Fruit fly (Drosophila melanogaster) whole organism, embryonic: ENCODE results near the gene Hs6st.

ENCODE experiments used
- Adf1 ChIP-seq: fragments of 200-800 bp; sonication (Bioruptor generic); IDR thresholded peaks from 2 replicates; pipeline ENCODE4 v1.3.6; 2022; ENCODE audit warnings: missing biosample characterization, missing genetic modification characterization
- B-H2 ChIP-seq: fragments of 200-800 bp; sonication (Bioruptor generic); optimal IDR thresholded peaks from 2 replicates; lab custom pipeline; 2018; ENCODE audit warnings: missing biosample characterization, mild to moderate bottlenecking, missing genetic modification characterization
- CG10543 ChIP-seq: fragments of 200-800 bp; sonication (Bioruptor generic); optimal IDR thresholded peaks from 3 replicates; lab custom pipeline; 2017; ENCODE audit warnings: missing biosample characterization, mild to moderate bottlenecking, missing genetic modification characterization, moderate library complexity
- CG10565 ChIP-seq: fragments of 200-800 bp; sonication (Bioruptor generic); optimal IDR thresholded peaks from 3 replicates; lab custom pipeline; 2016; ENCODE audit warnings: missing biosample characterization, mild to moderate bottlenecking, missing genetic modification characterization
- CG11504 ChIP-seq: fragments of 200-800 bp; sonication (Bioruptor generic); optimal IDR thresholded peaks from 3 replicates; lab custom pipeline; 2019; ENCODE audit warnings: missing biosample characterization, mild to moderate bottlenecking, missing genetic modification characterization, moderate library complexity
- CG11695 ChIP-seq: fragments of 200-800 bp; sonication (Bioruptor generic); IDR thresholded peaks from 3 replicates; pipeline ENCODE4 v1.3.6; 2022; ENCODE audit warnings: missing biosample characterization, missing genetic modification characterization
- CG12155 ChIP-seq: fragments of 200-800 bp; sonication (Bioruptor generic); optimal IDR thresholded peaks from 3 replicates; lab custom pipeline; 2016; ENCODE audit warnings: missing biosample characterization, missing genetic modification characterization
- CG12391 ChIP-seq: fragments of 200-800 bp; sonication (Bioruptor generic); optimal IDR thresholded peaks from 3 replicates; lab custom pipeline; 2018; ENCODE audit warnings: missing biosample characterization, mild to moderate bottlenecking, missing genetic modification characterization, moderate library complexity
- CG12769 ChIP-seq: fragments of 200-800 bp; sonication (Bioruptor generic); optimal IDR thresholded peaks from 2 replicates; lab custom pipeline; 2019; ENCODE audit warnings: missing biosample characterization, mild to moderate bottlenecking, missing genetic modification characterization, moderate library complexity
- CG15269 ChIP-seq: fragments of 200-800 bp; sonication (Bioruptor generic); optimal IDR thresholded peaks from 2 replicates; lab custom pipeline; 2018; ENCODE audit warnings: missing biosample characterization, mild to moderate bottlenecking, missing genetic modification characterization, moderate library complexity
- CG17612 ChIP-seq: fragments of 200-800 bp; sonication (Bioruptor generic); IDR thresholded peaks from 2 replicates; pipeline ENCODE4 v1.3.6; 2022; ENCODE audit warnings: missing biosample characterization, missing genetic modification characterization
- CG18476 ChIP-seq: fragments of 200-800 bp; sonication (Bioruptor generic); optimal IDR thresholded peaks from 2 replicates; lab custom pipeline; 2016; ENCODE audit warnings: missing biosample characterization, mild to moderate bottlenecking, missing genetic modification characterization
- CG32532 ChIP-seq: fragments of 200-800 bp; sonication (Bioruptor generic); IDR thresholded peaks from 2 replicates; pipeline ENCODE4 v1.3.6; 2022; ENCODE audit warnings: missing biosample characterization, missing genetic modification characterization
- CG3847 ChIP-seq: fragments of 200-800 bp; sonication (Bioruptor generic); IDR thresholded peaks from 2 replicates; pipeline ENCODE4 v1.3.6; 2022; ENCODE audit warnings: missing biosample characterization, missing genetic modification characterization
- CG6175 ChIP-seq: fragments of 200-800 bp; sonication (Bioruptor generic); IDR thresholded peaks from 3 replicates; pipeline ENCODE4 v1.3.6; 2022; ENCODE audit warnings: missing biosample characterization, missing genetic modification characterization
- CG6654 ChIP-seq: fragments of 200-800 bp; sonication (Bioruptor generic); optimal IDR thresholded peaks from 2 replicates; lab custom pipeline; 2017; ENCODE audit warnings: missing biosample characterization, mild to moderate bottlenecking, missing genetic modification characterization
- CG6791 ChIP-seq: fragments of 200-800 bp; sonication (Bioruptor generic); IDR thresholded peaks from 3 replicates; pipeline ENCODE4 v1.3.6; 2022; ENCODE audit warnings: missing biosample characterization, missing genetic modification characterization; ENCODE audit not compliant: partially characterized antibody
- CG7372 ChIP-seq: fragments of 200-800 bp; sonication (Bioruptor generic); IDR thresholded peaks from 2 replicates; pipeline ENCODE4 v1.3.6; 2022; ENCODE audit warnings: missing biosample characterization, missing genetic modification characterization
- CG8765 ChIP-seq: fragments of 200-800 bp; sonication (Bioruptor generic); IDR thresholded peaks from 2 replicates; pipeline ENCODE4 v1.3.6; 2022; ENCODE audit warnings: missing biosample characterization, missing genetic modification characterization
- CG9932 ChIP-seq: fragments of 200-800 bp; sonication (Bioruptor generic); IDR thresholded peaks from 2 replicates; pipeline ENCODE4 v1.3.6; 2022; ENCODE audit warnings: missing biosample characterization, missing genetic modification characterization
- CoRest ChIP-seq: fragments of 200-800 bp; sonication (Bioruptor generic); optimal IDR thresholded peaks from 3 replicates; lab custom pipeline; 2018; ENCODE audit warnings: missing biosample characterization, mild to moderate bottlenecking, missing genetic modification characterization, moderate library complexity
- Deaf1 ChIP-seq: fragments of 200-800 bp; optimal IDR thresholded peaks from 3 replicates; lab custom pipeline; 2019; ENCODE audit warnings: missing biosample characterization, mild to moderate bottlenecking, missing genetic modification characterization, moderate library complexity
- E2f1 ChIP-seq: fragments of 200-800 bp; sonication (Bioruptor generic); IDR thresholded peaks from 2 replicates; pipeline ENCODE4 v1.3.6; 2022; ENCODE audit warnings: missing biosample characterization, missing genetic modification characterization
- Ets65A ChIP-seq: fragments of 200-800 bp; sonication (Bioruptor generic); peaks from one replicate; lab custom pipeline; 2016; ENCODE audit warnings: missing biosample characterization, missing genetic modification characterization
- HHEX ChIP-seq: fragments of 200-800 bp; sonication (Bioruptor generic); optimal IDR thresholded peaks from 3 replicates; lab custom pipeline; 2017; ENCODE audit warnings: missing biosample characterization, mild to moderate bottlenecking, missing genetic modification characterization, missing genetic modification reagents
- Hey ChIP-seq: fragments of 200-800 bp; sonication (Bioruptor generic); optimal IDR thresholded peaks from 3 replicates; lab custom pipeline; 2018; ENCODE audit warnings: missing biosample characterization, mild to moderate bottlenecking, missing genetic modification characterization
- Hr78 ChIP-seq, 2 experiments: fragments of 200-800 bp in 1 of 2; fragments of >200 bp in 1 of 2; sonication (Bioruptor generic) in 1 of 2; optimal IDR thresholded peaks; 2 replicates each; lab custom pipeline; 2017 to 2019; ENCODE audit warnings: missing biosample characterization in 2 of 2, missing genetic modification characterization in 2 of 2, mild to moderate bottlenecking in 1 of 2, moderate library complexity in 1 of 2
- NC2β ChIP-seq: fragments of 200-800 bp; sonication (Bioruptor generic); optimal IDR thresholded peaks from 2 replicates; lab custom pipeline; 2016; ENCODE audit warnings: missing biosample characterization, missing genetic modification characterization
- Nf-YC ChIP-seq: fragments of 200-800 bp; optimal IDR thresholded peaks from 3 replicates; lab custom pipeline; 2019; ENCODE audit warnings: missing biosample characterization, mild to moderate bottlenecking, missing genetic modification characterization, moderate library complexity
- NfI ChIP-seq: fragments of 200-800 bp; sonication (Bioruptor generic); optimal IDR thresholded peaks from 3 replicates; lab custom pipeline; 2018; ENCODE audit warnings: missing biosample characterization, mild to moderate bottlenecking, missing genetic modification characterization, moderate library complexity
- Ssrp ChIP-seq: fragments of 200-800 bp; sonication (Bioruptor generic); optimal IDR thresholded peaks from 2 replicates; lab custom pipeline; 2018; ENCODE audit warnings: missing biosample characterization, mild to moderate bottlenecking, missing genetic modification characterization, moderate library complexity
- Xbp1 ChIP-seq: fragments of 200-800 bp; sonication (Bioruptor generic); optimal IDR thresholded peaks from 3 replicates; lab custom pipeline; 2016; ENCODE audit warnings: missing biosample characterization, mild to moderate bottlenecking, missing genetic modification characterization
- amos ChIP-seq: fragments of 200-800 bp; sonication (Bioruptor generic); IDR thresholded peaks from 2 replicates; pipeline ENCODE4 v1.3.6; 2022; ENCODE audit warnings: missing biosample characterization, missing genetic modification characterization; ENCODE audit not compliant: partially characterized antibody
- cas ChIP-seq: fragments of 200-800 bp; sonication (Bioruptor generic); IDR thresholded peaks from 2 replicates; pipeline ENCODE4 v1.3.6; 2022; ENCODE audit warnings: missing biosample characterization, missing genetic modification characterization
- chinmo ChIP-seq: fragments of 200-800 bp; sonication (Bioruptor generic); IDR thresholded peaks from 4 replicates; pipeline ENCODE4 v1.3.6; 2022; ENCODE audit warnings: missing biosample characterization, missing genetic modification characterization; ENCODE audit not compliant: partially characterized antibody
- lola ChIP-seq, 3 experiments: fragments of >200 bp in 2 of 3; fragments of 200-800 bp in 1 of 3; sonication (Bioruptor generic) in 1 of 3; optimal IDR thresholded peaks; 2 replicates each; lab custom pipeline; 2017 to 2019; ENCODE audit warnings: missing biosample characterization in 3 of 3, missing genetic modification characterization in 3 of 3, mild to moderate bottlenecking in 1 of 3, moderate library complexity in 1 of 3
- nau ChIP-seq: fragments of 200-800 bp; sonication (Bioruptor generic); optimal IDR thresholded peaks from 3 replicates; lab custom pipeline; 2017; ENCODE audit warnings: missing biosample characterization, mild to moderate bottlenecking, missing genetic modification characterization, missing genetic modification reagents
- pfk ChIP-seq: fragments of 200-800 bp; sonication (Bioruptor generic); optimal IDR thresholded peaks from 2 replicates; lab custom pipeline; 2018; ENCODE audit warnings: missing biosample characterization, mild to moderate bottlenecking, missing genetic modification characterization, moderate library complexity
- row ChIP-seq: fragments of 200-800 bp; sonication (Bioruptor generic); IDR thresholded peaks from 3 replicates; pipeline ENCODE4 v1.3.6; 2022; ENCODE audit warnings: missing biosample characterization, missing genetic modification characterization
- sens ChIP-seq: fragments of 200-800 bp; sonication (Bioruptor generic); peaks from one replicate; lab custom pipeline; 2016; ENCODE audit warnings: missing biosample characterization, missing genetic modification characterization
- sob ChIP-seq: fragments of 200-800 bp; sonication (Bioruptor generic); IDR thresholded peaks from 2 replicates; pipeline ENCODE4 v1.3.6; 2022; ENCODE audit warnings: missing biosample characterization, missing genetic modification characterization
- sr ChIP-seq: fragments of 200-800 bp; sonication (Bioruptor generic); IDR thresholded peaks from 3 replicates; pipeline ENCODE4 v1.3.6; 2022; ENCODE audit warnings: missing biosample characterization, missing genetic modification characterization
- stc ChIP-seq: fragments of 200-800 bp; sonication (Bioruptor generic); IDR thresholded peaks from 2 replicates; pipeline ENCODE4 v1.3.6; 2022; ENCODE audit warnings: missing biosample characterization, missing genetic modification characterization
- sug ChIP-seq: fragments of 200-800 bp; optimal IDR thresholded peaks from 2 replicates; lab custom pipeline; 2019; ENCODE audit warnings: missing biosample characterization, mild to moderate bottlenecking, missing genetic modification characterization, moderate library complexity
- toy ChIP-seq: fragments of 200-800 bp; sonication (Bioruptor generic); IDR thresholded peaks from 2 replicates; pipeline ENCODE4 v1.3.6; 2022; ENCODE audit warnings: missing biosample characterization, missing genetic modification characterization
- ttk ChIP-seq: fragments of 200-800 bp; sonication (Bioruptor generic); IDR thresholded peaks from 2 replicates; pipeline ENCODE4 v2.1.2; 2022; ENCODE audit warnings: missing biosample characterization, missing genetic modification characterization
- yki ChIP-seq: fragments of >200 bp; optimal IDR thresholded peaks from 3 replicates; lab custom pipeline; 2018
- z ChIP-seq: fragments of 200-800 bp; sonication (Bioruptor generic); IDR thresholded peaks from 3 replicates; pipeline ENCODE4 v1.3.6; 2022; ENCODE audit warnings: missing biosample characterization, missing genetic modification characterization

Gene Hs6st

DNA sequence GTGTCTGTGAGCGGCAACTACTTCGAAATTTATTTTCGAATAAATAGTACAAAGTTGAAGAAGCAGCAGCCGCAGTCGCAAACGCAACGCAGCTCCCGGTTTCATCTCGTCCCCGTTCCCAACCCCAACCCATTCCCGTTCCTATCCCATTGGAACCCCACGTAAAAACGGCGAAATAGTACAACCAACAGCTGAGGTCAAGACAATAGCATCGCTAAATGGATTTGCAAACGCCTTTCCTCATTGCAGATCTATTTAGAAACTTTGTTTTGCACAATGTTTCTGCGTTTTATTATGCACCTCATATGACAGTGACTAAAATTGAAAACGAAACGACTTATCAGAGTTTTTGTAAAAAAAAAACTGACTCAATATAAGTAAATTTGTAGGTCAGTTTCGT lies 116.9 kb downstream of the Hs6st start (continued):
- TF ChIP-seq sr (GFP tag; lab: Robert Waterston, UW) (0 out of 3 replicates have a peak, but pooled peaks have one; percentile 30), pfk (peak; percentile 71), CG9932 (GFP tag; lab: Robert Waterston, UW) (peak; percentile 24; the same call in 1 of the 2 replicates), ttk (GFP tag; lab: Robert Waterston, UW) (0 out of 2 replicates have a peak, but pooled peaks have one; percentile 8), Ets65A (GFP tag; lab: Kevin White, UChicago) (peak; percentile 13), Xbp1 (GFP tag; lab: Kevin White, UChicago) (peak; percentile 5), CG7372 (no peak), stc (GFP tag; lab: Robert Waterston, UW) (0 out of 2 replicates have a peak, but pooled peaks have one; percentile 23), CG8765 (no peak), CG17612 (GFP tag; lab: Robert Waterston, UW) (no peak), sob (GFP tag; lab: Robert Waterston, UW) (0 out of 2 replicates have a peak, but pooled peaks have one; percentile 19)

- peak; percentile 74 for TF ChIP-seq Adf1
- no peak for TF ChIP-seq Hey (tag; lab: Kevin White, UChicago)
- peak; percentile 44 for TF ChIP-seq CoRest (tag; lab: Kevin White, UChicago)
- TF ChIP-seq CG11695 (GFP tag; lab: Robert Waterston, UW): peak; percentile 46; the same call in 1 of the 3 replicates
- TF ChIP-seq z (GFP tag; lab: Robert Waterston, UW): peak; percentile 15; the same call in 1 of the 3 replicates
- TF ChIP-seq HHEX (GFP tag; lab: Kevin White, UChicago): peak; percentile 30
- TF ChIP-seq NC2β: no peak
- TF ChIP-seq E2f1 (GFP tag; lab: Robert Waterston, UW): no peak
- peak; percentile 12 for TF ChIP-seq Nf-YC (tag; lab: Kevin White, UChicago)
- TF ChIP-seq sug: peak; percentile 58
- peak; percentile 27; the same call in 1 of the 3 replicates for TF ChIP-seq CG6791
- TF ChIP-seq nau: no peak
- peak; percentile 91 for TF ChIP-seq row (GFP tag; lab: Robert Waterston, UW)
- TF ChIP-seq amos (GFP tag; lab: Robert Waterston, UW): peak; percentile 22; the same call in 1 of the 2 replicates
- no peak for TF ChIP-seq yki
- no peak for TF ChIP-seq CG6654
- no peak for TF ChIP-seq B-H2 (GFP tag; lab: Kevin White, UChicago)
- TF ChIP-seq toy (GFP tag; lab: Robert Waterston, UW): no peak
- peak; percentile 96 for TF ChIP-seq chinmo (GFP tag; lab: Robert Waterston, UW)
- TF ChIP-seq Ets65A (GFP tag; lab: Kevin White, UChicago): peak; percentile 67
- TF ChIP-seq NfI (GFP tag; lab: Kevin White, UChicago): peak; percentile 8
- TF ChIP-seq CG12391 (tag; lab: Kevin White, UChicago): peak; percentile 18
- peak; percentile 14 for TF ChIP-seq CG15269 (tag; lab: Kevin White, UChicago)
- peak; percentile 57 for TF ChIP-seq sens (GFP tag; lab: Kevin White, UChicago)
- peak; percentile 18 for TF ChIP-seq Ssrp
- peak; percentile 79 for TF ChIP-seq CG12769 (tag; lab: Kevin White, UChicago)
- TF ChIP-seq CG12155 (GFP tag; lab: Kevin White, UChicago): peak; percentile 3
- 0 out of 2 replicates have a peak, but pooled peaks have one; percentile 23 for TF ChIP-seq cas
- peak; percentile 25 for TF ChIP-seq CG10543 (GFP tag; lab: Kevin White, UChicago)
- TF ChIP-seq CG3847 (GFP tag; lab: Robert Waterston, UW): 0 out of 2 replicates have a peak, but pooled peaks have one; percentile 13
- peak in 1 of 3 experiments; percentile 40 for TF ChIP-seq lola (GFP tag; optimal IDR thresholded peaks at IDR 0.05; lab: Kevin White, UChicago)
- TF ChIP-seq Hr78 (GFP tag; optimal IDR thresholded peaks at IDR 0.05; lab: Kevin White, UChicago): peak in 1 of 2 experiments; percentile 14
- no peak for TF ChIP-seq CG10565 (GFP tag; lab: Kevin White, UChicago)
- peak; percentile 91 for TF ChIP-seq Deaf1 (tag; lab: Kevin White, UChicago)
- peak; percentile 41; the same call in 1 of the 3 replicates for TF ChIP-seq CG6175 (GFP tag; lab: Robert Waterston, UW)
- TF ChIP-seq CG32532 (GFP tag; lab: Robert Waterston, UW): peak; percentile 44; the same call in 1 of the 2 replicates
- TF ChIP-seq CG18476 (GFP tag; lab: Kevin White, UChicago): no peak
- peak; percentile 24 for TF ChIP-seq CG11504 (tag; lab: Kevin White, UChicago)
Observed at dm6 chr3R:19890340-19890998, 117.8 kb downstream of the Hs6st start, which contains the start of gene CG4733. CG4733 (plus strand) TSS chr3R:19890689.
